Worm (Caenorhabditis elegans): ENCODE results near the gene C18A11.4.

- TF ChIP-seq elt-3 (tag; optimal IDR thresholded peaks at IDR 0.05) (no peak), elt-1 (tag; optimal IDR thresholded peaks at IDR 0.05; ENCODE audit: borderline replicate concordance, insufficient read depth) (no peak)
Observed at ce11 chrX:8078374-8078773, 33.1 kb downstream of the C18A11.4 start.
